Fruit fly (Drosophila melanogaster) whole organism, embryonic: ENCODE measurements around the gene rumi.
A peak's percentile ranks its signal among the peaks of the same experiment; 100 is the strongest.

Experiments used
- ATbp ChIP-seq: fragments of 200-800 bp; sonication (Bioruptor generic); optimal IDR thresholded peaks from 2 replicates; lab custom pipeline; 2017; ENCODE audit warnings: missing biosample characterization, mild to moderate bottlenecking, missing genetic modification characterization, missing genetic modification reagents
- Antp ChIP-seq: fragments of 200-800 bp; sonication (Bioruptor generic); optimal IDR thresholded peaks from 3 replicates; lab custom pipeline; 2016; ENCODE audit warnings: missing biosample characterization, missing genetic modification characterization
- Atf-2 ChIP-seq: fragments of 200-800 bp; sonication (Bioruptor generic); optimal IDR thresholded peaks from 2 replicates; lab custom pipeline; 2016; ENCODE audit warnings: missing biosample characterization, missing genetic modification characterization
- CG11247 ChIP-seq: fragments of 200-800 bp; sonication (Bioruptor generic); IDR thresholded peaks from 2 replicates; pipeline ENCODE4 v1.3.6; 2022; ENCODE audit warnings: missing biosample characterization, missing genetic modification characterization
- CG13624 ChIP-seq: fragments of 200-800 bp; sonication (Bioruptor generic); optimal IDR thresholded peaks from 2 replicates; lab custom pipeline; 2016; ENCODE audit warnings: missing biosample characterization, missing genetic modification characterization
- CG1603 ChIP-seq: fragments of 200-800 bp; sonication (Bioruptor generic); optimal IDR thresholded peaks from 2 replicates; lab custom pipeline; 2019; ENCODE audit warnings: missing biosample characterization, mild to moderate bottlenecking, missing genetic modification characterization, moderate library complexity
- CG16813 ChIP-seq: fragments of 200-800 bp; sonication (Bioruptor generic); IDR thresholded peaks from 3 replicates; pipeline ENCODE4 v1.3.6; 2022; ENCODE audit warnings: missing biosample characterization, missing genetic modification characterization; ENCODE audit not compliant: partially characterized antibody
- CG17328 ChIP-seq: fragments of 200-800 bp; sonication (Bioruptor generic); IDR thresholded peaks from 2 replicates; pipeline ENCODE4 v1.3.6; 2022; ENCODE audit warnings: missing biosample characterization, missing genetic modification characterization
- CG17359 ChIP-seq: fragments of 200-800 bp; sonication (Bioruptor generic); optimal IDR thresholded peaks from 3 replicates; lab custom pipeline; 2018; ENCODE audit warnings: missing biosample characterization, mild to moderate bottlenecking, missing genetic modification characterization, moderate library complexity
- CG18476 ChIP-seq: fragments of 200-800 bp; sonication (Bioruptor generic); optimal IDR thresholded peaks from 2 replicates; lab custom pipeline; 2016; ENCODE audit warnings: missing biosample characterization, mild to moderate bottlenecking, missing genetic modification characterization
- CG30403 ChIP-seq: fragments of 200-800 bp; sonication (Bioruptor generic); optimal IDR thresholded peaks from 3 replicates; lab custom pipeline; 2016; ENCODE audit warnings: missing biosample characterization, missing genetic modification characterization
- CG31224 ChIP-seq: fragments of 200-800 bp; sonication (Bioruptor generic); IDR thresholded peaks from 2 replicates; pipeline ENCODE4 v1.3.6; 2022; ENCODE audit warnings: missing biosample characterization, missing genetic modification characterization
- CG32772 ChIP-seq: fragments of 200-800 bp; sonication (Bioruptor generic); IDR thresholded peaks from 2 replicates; pipeline ENCODE4 v1.3.6; 2022; ENCODE audit warnings: missing biosample characterization, missing genetic modification characterization
- CG42726 ChIP-seq: fragments of 200-800 bp; sonication (Bioruptor generic); IDR thresholded peaks from 2 replicates; pipeline ENCODE4 v1.3.6; 2022; ENCODE audit warnings: missing biosample characterization, missing genetic modification characterization; ENCODE audit not compliant: partially characterized antibody
- CG8290 ChIP-seq, 3 experiments: fragments of 200-800 bp; sonication (Bioruptor generic); optimal IDR thresholded peaks; 2 replicates each; lab custom pipeline; 2016 to 2019; ENCODE audit warnings: missing biosample characterization in 3 of 3, missing genetic modification characterization in 3 of 3, mild to moderate bottlenecking in 2 of 3, moderate library complexity in 1 of 3
- Dip3 ChIP-seq: fragments of 200-800 bp; sonication (Bioruptor generic); optimal IDR thresholded peaks from 3 replicates; lab custom pipeline; 2016; ENCODE audit warnings: missing biosample characterization, missing genetic modification characterization
- Ets65A ChIP-seq: fragments of 200-800 bp; sonication (Bioruptor generic); peaks from one replicate; lab custom pipeline; 2016; ENCODE audit warnings: missing biosample characterization, missing genetic modification characterization
- Hmr ChIP-seq: fragments of 200-800 bp; sonication (Bioruptor generic); optimal IDR thresholded peaks from 3 replicates; lab custom pipeline; 2017; ENCODE audit warnings: mild to moderate bottlenecking, missing biosample characterization, missing genetic modification reagents, missing genetic modification characterization
- Med ChIP-seq: fragments of 200-800 bp; sonication (Bioruptor generic); peaks from one replicate; lab custom pipeline; 2016; ENCODE audit warnings: missing biosample characterization, missing genetic modification characterization, mild to moderate bottlenecking, inconsistent platforms, moderate library complexity
- Mrtf ChIP-seq: fragments of 200-800 bp; sonication (Bioruptor generic); IDR thresholded peaks from 3 replicates; pipeline ENCODE4 v1.3.6; 2022; ENCODE audit warnings: missing biosample characterization, missing genetic modification characterization
- Oli ChIP-seq: fragments of 200-800 bp; sonication (Bioruptor generic); optimal IDR thresholded peaks from 2 replicates; lab custom pipeline; 2018; ENCODE audit warnings: missing biosample characterization, mild to moderate bottlenecking, missing genetic modification characterization, moderate library complexity
- Pdp1 ChIP-seq, 2 experiments: fragments of 200-800 bp; sonication (Bioruptor generic); optimal IDR thresholded peaks; 3 replicates each; lab custom pipeline; 2016; ENCODE audit warnings: missing biosample characterization in 2 of 2, missing genetic modification characterization in 2 of 2, mild to moderate bottlenecking in 1 of 2, moderate library complexity in 1 of 2
- Rfx ChIP-seq: fragments of 200-800 bp; sonication (Bioruptor generic); IDR thresholded peaks from 2 replicates; pipeline ENCODE4 v1.3.6; 2022; ENCODE audit warnings: missing biosample characterization, missing genetic modification characterization
- Trl ChIP-seq, 3 experiments: fragments of >200 bp in 2 of 3; fragments of 200-800 bp in 1 of 3; sonication (Bioruptor generic) in 1 of 3; optimal IDR thresholded peaks; 2 replicates in 1 of 3; 3 replicates in 2 of 3; lab custom pipeline; 2016 to 2017; ENCODE audit warnings: missing biosample characterization in 1 of 3, missing genetic modification characterization in 1 of 3
- Xrp1 ChIP-seq: fragments of 200-800 bp; sonication (Bioruptor generic); IDR thresholded peaks from 2 replicates; pipeline ENCODE4 v1.3.6; 2022; ENCODE audit warnings: missing biosample characterization, missing genetic modification characterization
- ara ChIP-seq: fragments of 200-800 bp; sonication (Bioruptor generic); IDR thresholded peaks from 2 replicates; pipeline ENCODE4 v1.3.6; 2022; ENCODE audit warnings: missing biosample characterization, missing genetic modification characterization
- bigmax ChIP-seq: fragments of 200-800 bp; sonication (Bioruptor generic); optimal IDR thresholded peaks from 2 replicates; lab custom pipeline; 2018; ENCODE audit warnings: missing biosample characterization, mild to moderate bottlenecking, missing genetic modification characterization
- cg ChIP-seq: fragments of 200-800 bp; sonication (Bioruptor generic); optimal IDR thresholded peaks from 3 replicates; lab custom pipeline; 2019; ENCODE audit warnings: missing biosample characterization, mild to moderate bottlenecking, missing genetic modification characterization, moderate library complexity
- dimm ChIP-seq: fragments of 200-800 bp; sonication (Bioruptor generic); IDR thresholded peaks from 2 replicates; pipeline ENCODE4 v1.3.6; 2022; ENCODE audit warnings: missing biosample characterization, missing genetic modification characterization
- dysf ChIP-seq: fragments of 200-800 bp; sonication (Bioruptor generic); IDR thresholded peaks from 3 replicates; pipeline ENCODE4 v1.3.6; 2022; ENCODE audit warnings: missing biosample characterization, missing genetic modification characterization
- insv ChIP-seq, 2 experiments: fragments of 200-800 bp; sonication (Bioruptor generic); optimal IDR thresholded peaks; 3 replicates each; lab custom pipeline; 2016 to 2018; ENCODE audit warnings: missing biosample characterization in 2 of 2, missing genetic modification characterization in 2 of 2
- klu ChIP-seq: fragments of 200-800 bp; sonication (Bioruptor generic); IDR thresholded peaks from 2 replicates; pipeline ENCODE4 v1.3.6; 2022; ENCODE audit warnings: missing biosample characterization, missing genetic modification characterization
- knrl ChIP-seq: fragments of 200-800 bp; sonication (Bioruptor generic); IDR thresholded peaks from 3 replicates; pipeline ENCODE4 v1.3.6; 2022; ENCODE audit warnings: missing biosample characterization, missing genetic modification characterization; ENCODE audit not compliant: partially characterized antibody
- mam ChIP-seq: fragments of 200-800 bp; sonication (Bioruptor generic); optimal IDR thresholded peaks from 3 replicates; lab custom pipeline; 2016; ENCODE audit warnings: missing biosample characterization, missing genetic modification characterization
- pan ChIP-seq, 4 experiments: fragments of >200 bp in 3 of 4; fragments of 200-800 bp in 1 of 4; sonication (Bioruptor generic) in 1 of 4; optimal IDR thresholded peaks in 3 of 4; IDR thresholded peaks in 1 of 4; 2 replicates each; pipeline versions ENCODE4 v1.3.6 to Lab custom; 2017 to 2022; ENCODE audit warnings: missing biosample characterization in 2 of 4, missing genetic modification characterization in 2 of 4, mixed read lengths in 1 of 4
- prd ChIP-seq, 3 experiments: fragments of >200 bp in 2 of 3; fragments of 200-800 bp in 1 of 3; sonication (Bioruptor generic) in 1 of 3; optimal IDR thresholded peaks in 2 of 3; IDR thresholded peaks in 1 of 3; 2 replicates in 2 of 3; 3 replicates in 1 of 3; pipeline versions ENCODE4 v1.3.6 to Lab custom; 2017 to 2022; ENCODE audit warnings: missing biosample characterization in 1 of 3, missing genetic modification characterization in 1 of 3
- scrt ChIP-seq: fragments of 200-800 bp; sonication (Bioruptor generic); optimal IDR thresholded peaks from 2 replicates; lab custom pipeline; 2018; ENCODE audit warnings: missing biosample characterization, mild to moderate bottlenecking, missing genetic modification characterization, moderate library complexity
- sd ChIP-seq: fragments of 200-800 bp; sonication (Bioruptor generic); optimal IDR thresholded peaks from 3 replicates; lab custom pipeline; 2018; ENCODE audit warnings: missing biosample characterization, mild to moderate bottlenecking, missing genetic modification characterization, moderate library complexity
- sens ChIP-seq: fragments of 200-800 bp; sonication (Bioruptor generic); peaks from one replicate; lab custom pipeline; 2016; ENCODE audit warnings: missing biosample characterization, missing genetic modification characterization
- sob ChIP-seq: fragments of 200-800 bp; sonication (Bioruptor generic); IDR thresholded peaks from 2 replicates; pipeline ENCODE4 v1.3.6; 2022; ENCODE audit warnings: missing biosample characterization, missing genetic modification characterization
- ssp ChIP-seq: fragments of 200-800 bp; sonication (Bioruptor generic); IDR thresholded peaks from 2 replicates; pipeline ENCODE4 v1.3.6; 2022; ENCODE audit warnings: missing biosample characterization, missing genetic modification characterization
- stc ChIP-seq: fragments of 200-800 bp; sonication (Bioruptor generic); IDR thresholded peaks from 2 replicates; pipeline ENCODE4 v1.3.6; 2022; ENCODE audit warnings: missing biosample characterization, missing genetic modification characterization
- tgo ChIP-seq: fragments of 200-800 bp; sonication (Bioruptor generic); IDR thresholded peaks from 3 replicates; pipeline ENCODE4 v1.3.6; 2022; ENCODE audit warnings: missing biosample characterization, missing genetic modification characterization
- tna ChIP-seq: fragments of 200-800 bp; sonication (Bioruptor generic); IDR thresholded peaks from 2 replicates; pipeline ENCODE4 v1.3.6; 2022; ENCODE audit warnings: missing biosample characterization, missing genetic modification characterization; ENCODE audit not compliant: partially characterized antibody
- ttk ChIP-seq: fragments of 200-800 bp; sonication (Bioruptor generic); IDR thresholded peaks from 2 replicates; pipeline ENCODE4 v2.1.2; 2022; ENCODE audit warnings: missing biosample characterization, missing genetic modification characterization
- vvl ChIP-seq: fragments of 200-800 bp; sonication (Bioruptor generic); IDR thresholded peaks from 2 replicates; pipeline ENCODE4 v1.3.6; 2022; ENCODE audit warnings: missing biosample characterization, missing genetic modification characterization

The rumi gene

dm6 chr3R:22732995-22733394 lies 17.4 kb downstream of the rumi start:
- TF ChIP-seq CG42726 (GFP tag; lab: Robert Waterston, UW) = no peak
- no peak for TF ChIP-seq insv (GFP tag; optimal IDR thresholded peaks at IDR 0.05; lab: Kevin White, UChicago)
- peak; percentile 53 for TF ChIP-seq cg (GFP tag; lab: Kevin White, UChicago)
- TF ChIP-seq knrl = no peak
- peak; percentile 58 to 66 for TF ChIP-seq Trl (optimal IDR thresholded peaks at IDR 0.05; lab: Kevin White, UChicago)
- TF ChIP-seq Trl (GFP tag; optimal IDR thresholded peaks at IDR 0.05; lab: Kevin White, UChicago) = no peak
- TF ChIP-seq tna (GFP tag; lab: Robert Waterston, UW) = 0 out of 2 replicates have a peak, but pooled peaks have one; percentile 17

- peak; percentile 3 for TF ChIP-seq Hmr (GFP tag; lab: Kevin White, UChicago)
- TF ChIP-seq prd (optimal IDR thresholded peaks at IDR 0.05; lab: Kevin White, UChicago) = no peak
- TF ChIP-seq prd (GFP tag; IDR thresholded peaks at IDR 0.05; lab: Robert Waterston, UW) = peak; percentile 32; the same call in 1 of the 3 replicates
- no peak for TF ChIP-seq Dip3 (GFP tag; lab: Kevin White, UChicago)
- no peak for TF ChIP-seq scrt (GFP tag; lab: Kevin White, UChicago)
- peak; percentile 66 for TF ChIP-seq stc
- peak; percentile 57; the same call in 1 of the 2 replicates for TF ChIP-seq vvl (GFP tag; lab: Robert Waterston, UW)
- no peak for TF ChIP-seq CG18476 (GFP tag; lab: Kevin White, UChicago)
- TF ChIP-seq CG1603 = peak; percentile 30
- TF ChIP-seq CG31224 (GFP tag; lab: Robert Waterston, UW) = 0 out of 2 replicates have a peak, but pooled peaks have one; percentile 12
- TF ChIP-seq CG30403 (GFP tag; lab: Kevin White, UChicago) = peak; percentile 14
- TF ChIP-seq Atf-2 = no peak
- TF ChIP-seq Rfx = peak; percentile 53
- no peak for TF ChIP-seq dimm
- TF ChIP-seq ara (GFP tag; lab: Robert Waterston, UW) = peak; percentile 41; the same call in 1 of the 2 replicates
- TF ChIP-seq CG17328 (GFP tag; lab: Robert Waterston, UW) = no peak
- TF ChIP-seq ATbp = no peak
- peak; percentile 2 for TF ChIP-seq CG13624 (GFP tag; lab: Kevin White, UChicago)
- TF ChIP-seq Pdp1 (GFP tag; optimal IDR thresholded peaks at IDR 0.05; lab: Kevin White, UChicago) = peak in 1 of 2 experiments; percentile 9
- TF ChIP-seq Mrtf (GFP tag; lab: Robert Waterston, UW) = no peak
- no peak for TF ChIP-seq CG16813 (GFP tag; lab: Robert Waterston, UW)
- no peak for TF ChIP-seq CG8290 (GFP tag; optimal IDR thresholded peaks at IDR 0.05; lab: Kevin White, UChicago)
- TF ChIP-seq CG8290 (tag; optimal IDR thresholded peaks at IDR 0.05; lab: Kevin White, UChicago) = no peak
- TF ChIP-seq Xrp1 (GFP tag; lab: Robert Waterston, UW) = peak; percentile 61; the same call in 1 of the 2 replicates
- peak; percentile 84 for TF ChIP-seq Ets65A (GFP tag; lab: Kevin White, UChicago)
- peak; percentile 7 for TF ChIP-seq Oli (tag; lab: Kevin White, UChicago)
- peak; percentile 46; the same call in 1 of the 3 replicates for TF ChIP-seq dysf (GFP tag; lab: Robert Waterston, UW)
- no peak for TF ChIP-seq Antp (GFP tag; lab: Kevin White, UChicago)
- peak; percentile 45; the same call in 1 of the 2 replicates for TF ChIP-seq ttk (GFP tag; lab: Robert Waterston, UW)
- TF ChIP-seq sob (GFP tag; lab: Robert Waterston, UW) = 0 out of 2 replicates have a peak, but pooled peaks have one; percentile 22
- TF ChIP-seq mam (GFP tag; lab: Kevin White, UChicago) = peak; percentile 7
- no peak for TF ChIP-seq cg (GFP tag; lab: Kevin White, UChicago)
- peak; percentile 13 for TF ChIP-seq CG17359 (tag; lab: Kevin White, UChicago)
- peak; percentile 28; the same call in 1 of the 2 replicates for TF ChIP-seq ssp (GFP tag; lab: Robert Waterston, UW)
- TF ChIP-seq klu = peak; percentile 42; the same call in 1 of the 2 replicates
- peak; percentile 22 for TF ChIP-seq sens
- TF ChIP-seq bigmax (GFP tag; lab: Kevin White, UChicago) = no peak
- TF ChIP-seq tgo = peak; percentile 46; the same call in 1 of the 3 replicates
- TF ChIP-seq CG32772 (GFP tag; lab: Robert Waterston, UW) = 0 out of 2 replicates have a peak, but pooled peaks have one; percentile 7
- TF ChIP-seq pan (optimal IDR thresholded peaks at IDR 0.05; lab: Kevin White, UChicago) = no peak
- peak in 1 of 2 experiments; percentile 75 for TF ChIP-seq pan (GFP tag; optimal IDR thresholded peaks at IDR 0.05 in 1 of 2, IDR thresholded peaks at IDR 0.05 in 1 of 2)
- peak; percentile 65 for TF ChIP-seq Med (GFP tag; lab: Kevin White, UChicago)
- peak; percentile 17 for TF ChIP-seq sd (tag; lab: Kevin White, UChicago)
- 0 out of 2 replicates have a peak, but pooled peaks have one; percentile 27 for TF ChIP-seq CG11247
These were observed 22.5 kb downstream of the rumi start for dm6 chr3R:22727857-22728256.
